Worm (Caenorhabditis elegans): ENCODE data around the gene D2089.3.

DNA sequence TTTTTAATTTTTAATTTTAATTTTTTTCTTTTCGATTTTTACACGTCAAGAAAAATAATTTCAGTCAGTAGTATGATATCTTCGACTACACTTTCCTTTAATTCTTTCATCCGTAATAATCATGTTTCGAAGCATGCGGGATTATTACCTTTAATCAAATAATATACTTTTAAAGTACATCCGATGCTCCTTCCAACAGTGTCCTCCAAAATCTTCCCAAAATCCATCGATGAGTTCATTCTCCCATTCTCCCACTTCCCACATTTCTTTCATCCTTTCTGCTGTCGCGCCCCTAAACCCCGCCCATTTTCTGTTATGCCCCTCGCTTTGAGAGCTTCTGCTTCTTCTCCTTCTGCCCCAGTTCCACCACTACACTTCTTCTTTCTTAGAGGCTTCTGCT, 29.8 kb upstream of the D2089.3 start, which contains the start of gene lgc-57:
- TF ChIP-seq efl-3 (GFP tag; optimal IDR thresholded peaks at IDR 0.05) = no peak
- TF ChIP-seq ceh-63 (GFP tag; optimal IDR thresholded peaks at IDR 0.05) = no peak
- TF ChIP-seq blmp-1 (tag; optimal IDR thresholded peaks at IDR 0.05) = no peak
- no peak for TF ChIP-seq ztf-11 (tag; optimal IDR thresholded peaks at IDR 0.05)
- TF ChIP-seq nhr-47 (tag; optimal IDR thresholded peaks at IDR 0.05) = no peak
- no peak for TF ChIP-seq aha-1 (tag; optimal IDR thresholded peaks at IDR 0.05)
- TF ChIP-seq C04F5.9 (tag; optimal IDR thresholded peaks at IDR 0.05) = no peak
- TF ChIP-seq lsy-2 (tag; optimal IDR thresholded peaks at IDR 0.05) = no peak
- no peak for TF ChIP-seq lin-39 (tag; optimal IDR thresholded peaks at IDR 0.05)
- no peak for TF ChIP-seq C16A3.4 (tag; optimal IDR thresholded peaks at IDR 0.05)
- TF ChIP-seq lir-3 (tag; optimal IDR thresholded peaks at IDR 0.05; ENCODE audit: poor library complexity) = no peak
- no peak for TF ChIP-seq unc-62 (GFP tag; optimal IDR thresholded peaks at IDR 0.05)
- TF ChIP-seq ztf-4 (tag; optimal IDR thresholded peaks at IDR 0.05) = no peak
- TF ChIP-seq aly-2 (tag; optimal IDR thresholded peaks at IDR 0.05) = no peak
